Worm (Caenorhabditis elegans): Measurements from ENCODE around the gene Y69A2AR.19.

DNA sequence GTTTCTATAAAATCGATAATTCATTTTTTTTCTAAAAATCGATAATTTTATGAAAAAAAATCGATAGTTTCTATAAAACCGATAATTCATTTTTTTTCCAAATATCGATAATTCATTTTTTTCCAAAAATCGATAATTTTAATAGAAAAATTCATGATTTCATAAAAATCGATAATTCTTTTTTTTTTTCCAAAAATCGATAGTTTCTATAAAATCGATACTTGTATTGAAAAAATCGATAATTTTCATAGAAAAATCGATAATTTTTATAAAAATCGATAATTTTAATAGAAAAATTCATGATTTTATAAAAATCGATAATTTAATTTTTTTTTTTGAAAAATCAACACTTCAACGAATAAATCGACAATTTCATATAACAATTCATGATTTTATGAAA lies 40.7 kb downstream of the Y69A2AR.19 start:
- TF ChIP-seq hlh-11 (tag; optimal IDR thresholded peaks at IDR 0.05) = no peak
- no peak for TF ChIP-seq arid-1 (GFP tag; conservative IDR thresholded peaks at IDR 0.05)
- no peak for TF ChIP-seq fos-1 (tag; optimal IDR thresholded peaks at IDR 0.05)
- peak; percentile 79 for TF ChIP-seq ceh-28 (tag; optimal IDR thresholded peaks at IDR 0.05)
- TF ChIP-seq nhr-11 (tag; optimal IDR thresholded peaks at IDR 0.05) = no peak
- TF ChIP-seq hlh-30 (tag; optimal IDR thresholded peaks at IDR 0.05; ENCODE audit: insufficient read depth) = no peak
- no peak for TF ChIP-seq pha-4 (GFP tag; IDR thresholded peaks at IDR 0.05)
- TF ChIP-seq pha-4 (tag; optimal IDR thresholded peaks at IDR 0.05) = no peak
- TF ChIP-seq daf-8 (GFP tag; IDR thresholded peaks at IDR 0.05) = no peak
- no peak for TF ChIP-seq Y105C5A.15 (GFP tag; IDR thresholded peaks at IDR 0.05)
- TF ChIP-seq madf-9 (GFP tag; conservative IDR thresholded peaks at IDR 0.05) = no peak
- TF ChIP-seq mdl-1 (tag; optimal IDR thresholded peaks at IDR 0.05) = no peak
- no peak for TF ChIP-seq ztf-11 (tag; optimal IDR thresholded peaks at IDR 0.05)
- TF ChIP-seq nhr-102 (tag; optimal IDR thresholded peaks at IDR 0.05) = no peak
- no peak for TF ChIP-seq lin-29 (GFP tag; IDR thresholded peaks at IDR 0.05)
